Fruit fly (Drosophila melanogaster) whole organism, embryonic: Measurements from ENCODE around the gene CG4017.

ENCODE experiments used
- Bgb ChIP-seq: fragments of 200-800 bp; sonication (Bioruptor generic); IDR thresholded peaks from 2 replicates; pipeline ENCODE4 v1.3.6; 2022; ENCODE audit warnings: missing biosample characterization, missing genetic modification characterization; ENCODE audit not compliant: partially characterized antibody
- CG10366 ChIP-seq: fragments of 200-800 bp; sonication (Bioruptor generic); IDR thresholded peaks from 2 replicates; pipeline ENCODE4 v1.3.6; 2022; ENCODE audit warnings: missing biosample characterization, missing genetic modification characterization
- CG10462 ChIP-seq: fragments of 200-800 bp; sonication (Bioruptor generic); optimal IDR thresholded peaks from 2 replicates; lab custom pipeline; 2016; ENCODE audit warnings: missing biosample characterization, missing genetic modification characterization
- CG12299 ChIP-seq: fragments of 200-800 bp; sonication (Bioruptor generic); optimal IDR thresholded peaks from 2 replicates; lab custom pipeline; 2018; ENCODE audit warnings: missing biosample characterization, mild to moderate bottlenecking, missing genetic modification characterization
- CG12769 ChIP-seq: fragments of 200-800 bp; sonication (Bioruptor generic); optimal IDR thresholded peaks from 2 replicates; lab custom pipeline; 2019; ENCODE audit warnings: missing biosample characterization, mild to moderate bottlenecking, missing genetic modification characterization, moderate library complexity
- CG13624 ChIP-seq: fragments of 200-800 bp; sonication (Bioruptor generic); optimal IDR thresholded peaks from 2 replicates; lab custom pipeline; 2016; ENCODE audit warnings: missing biosample characterization, missing genetic modification characterization
- CG17359 ChIP-seq: fragments of 200-800 bp; sonication (Bioruptor generic); optimal IDR thresholded peaks from 3 replicates; lab custom pipeline; 2018; ENCODE audit warnings: missing biosample characterization, mild to moderate bottlenecking, missing genetic modification characterization, moderate library complexity
- CG17829 ChIP-seq: fragments of 200-800 bp; optimal IDR thresholded peaks from 2 replicates; lab custom pipeline; 2019; ENCODE audit warnings: missing biosample characterization, mild to moderate bottlenecking, missing genetic modification characterization, moderate library complexity
- CG2116 ChIP-seq: fragments of 200-800 bp; sonication (Bioruptor generic); optimal IDR thresholded peaks from 3 replicates; lab custom pipeline; 2018; ENCODE audit warnings: missing biosample characterization, mild to moderate bottlenecking, missing genetic modification characterization
- CG2120 ChIP-seq: fragments of 200-800 bp; sonication (Bioruptor generic); optimal IDR thresholded peaks from 3 replicates; lab custom pipeline; 2016; ENCODE audit warnings: missing biosample characterization, missing genetic modification characterization
- CG4424 ChIP-seq: fragments of 200-800 bp; sonication (Bioruptor generic); optimal IDR thresholded peaks from 3 replicates; lab custom pipeline; 2016; ENCODE audit warnings: missing biosample characterization, missing genetic modification characterization
- CG6175 ChIP-seq: fragments of 200-800 bp; sonication (Bioruptor generic); IDR thresholded peaks from 3 replicates; pipeline ENCODE4 v1.3.6; 2022; ENCODE audit warnings: missing biosample characterization, missing genetic modification characterization
- CG6683 ChIP-seq: fragments of 200-800 bp; sonication (Bioruptor generic); optimal IDR thresholded peaks from 2 replicates; lab custom pipeline; 2017; ENCODE audit warnings: missing biosample characterization, mild to moderate bottlenecking, missing genetic modification characterization, missing genetic modification reagents
- CG7963 ChIP-seq: fragments of 200-800 bp; sonication (Bioruptor generic); IDR thresholded peaks from 3 replicates; pipeline ENCODE4 v1.3.6; 2022; ENCODE audit warnings: missing biosample characterization, missing genetic modification characterization; ENCODE audit not compliant: partially characterized antibody
- CG8388 ChIP-seq: fragments of 200-800 bp; sonication (Bioruptor generic); optimal IDR thresholded peaks from 2 replicates; lab custom pipeline; 2019; ENCODE audit warnings: missing biosample characterization, mild to moderate bottlenecking, missing genetic modification characterization, moderate library complexity
- CG8924 ChIP-seq: fragments of 200-800 bp; optimal IDR thresholded peaks from 3 replicates; lab custom pipeline; 2019; ENCODE audit warnings: missing biosample characterization, mild to moderate bottlenecking, missing genetic modification characterization, moderate library complexity
- CrebB ChIP-seq: fragments of 200-800 bp; sonication (Bioruptor generic); optimal IDR thresholded peaks from 3 replicates; lab custom pipeline; 2018; ENCODE audit warnings: missing biosample characterization, mild to moderate bottlenecking, missing genetic modification characterization
- Dad ChIP-seq: fragments of 200-800 bp; sonication (Bioruptor generic); optimal IDR thresholded peaks from 3 replicates; lab custom pipeline; 2016; ENCODE audit warnings: missing biosample characterization, missing genetic modification characterization
- Dref ChIP-seq: fragments of 200-800 bp; sonication (Bioruptor generic); IDR thresholded peaks from 2 replicates; pipeline ENCODE4 v1.3.6; 2022; ENCODE audit warnings: missing biosample characterization, missing genetic modification characterization
- HHEX ChIP-seq: fragments of 200-800 bp; sonication (Bioruptor generic); optimal IDR thresholded peaks from 3 replicates; lab custom pipeline; 2017; ENCODE audit warnings: missing biosample characterization, mild to moderate bottlenecking, missing genetic modification characterization, missing genetic modification reagents
- HLH4C ChIP-seq: fragments of 200-800 bp; sonication (Bioruptor generic); IDR thresholded peaks from 3 replicates; pipeline ENCODE4 v1.3.6; 2022; ENCODE audit warnings: missing biosample characterization, missing genetic modification characterization; ENCODE audit not compliant: partially characterized antibody
- HLH54F ChIP-seq: fragments of 200-800 bp; sonication (Bioruptor generic); optimal IDR thresholded peaks from 3 replicates; lab custom pipeline; 2016; ENCODE audit warnings: missing biosample characterization, missing genetic modification characterization
- MTF-1 ChIP-seq: fragments of 200-800 bp; sonication (Bioruptor generic); optimal IDR thresholded peaks from 2 replicates; lab custom pipeline; 2018; ENCODE audit warnings: missing biosample characterization, mild to moderate bottlenecking, missing genetic modification characterization, borderline replicate concordance
- Med ChIP-seq: fragments of 200-800 bp; sonication (Bioruptor generic); peaks from one replicate; lab custom pipeline; 2016; ENCODE audit warnings: missing biosample characterization, missing genetic modification characterization, mild to moderate bottlenecking, inconsistent platforms, moderate library complexity
- PHDP ChIP-seq: fragments of 200-800 bp; sonication (Bioruptor generic); optimal IDR thresholded peaks from 3 replicates; lab custom pipeline; 2018; ENCODE audit warnings: missing biosample characterization, mild to moderate bottlenecking, missing genetic modification characterization, moderate library complexity
- Pdp1 ChIP-seq, 2 experiments: fragments of 200-800 bp; sonication (Bioruptor generic); optimal IDR thresholded peaks; 3 replicates each; lab custom pipeline; 2016; ENCODE audit warnings: missing biosample characterization in 2 of 2, missing genetic modification characterization in 2 of 2, mild to moderate bottlenecking in 1 of 2, moderate library complexity in 1 of 2
- Trl ChIP-seq, 3 experiments: fragments of >200 bp in 2 of 3; fragments of 200-800 bp in 1 of 3; sonication (Bioruptor generic) in 1 of 3; optimal IDR thresholded peaks; 2 replicates in 1 of 3; 3 replicates in 2 of 3; lab custom pipeline; 2016 to 2017; ENCODE audit warnings: missing biosample characterization in 1 of 3, missing genetic modification characterization in 1 of 3
- Xrp1 ChIP-seq: fragments of 200-800 bp; sonication (Bioruptor generic); IDR thresholded peaks from 2 replicates; pipeline ENCODE4 v1.3.6; 2022; ENCODE audit warnings: missing biosample characterization, missing genetic modification characterization
- YL-1 ChIP-seq: fragments of 200-800 bp; sonication (Bioruptor generic); optimal IDR thresholded peaks from 3 replicates; lab custom pipeline; 2017; ENCODE audit warnings: missing biosample characterization, mild to moderate bottlenecking, missing genetic modification characterization
- ato ChIP-seq: fragments of 200-800 bp; sonication (Bioruptor generic); IDR thresholded peaks from 2 replicates; pipeline ENCODE4 v1.3.6; 2022; ENCODE audit warnings: missing biosample characterization, missing genetic modification characterization; ENCODE audit not compliant: partially characterized antibody
- bowl ChIP-seq: fragments of 200-800 bp; sonication (Bioruptor generic); IDR thresholded peaks from 2 replicates; pipeline ENCODE4 v1.3.6; 2022; ENCODE audit warnings: missing biosample characterization, missing genetic modification characterization
- caup ChIP-seq: fragments of 200-800 bp; sonication (Bioruptor generic); optimal IDR thresholded peaks from 3 replicates; lab custom pipeline; 2017; ENCODE audit warnings: missing biosample characterization, mild to moderate bottlenecking, missing genetic modification characterization, moderate library complexity; ENCODE audit not compliant: severe bottlenecking
- dan ChIP-seq: fragments of 200-800 bp; sonication (Bioruptor generic); IDR thresholded peaks from 2 replicates; pipeline ENCODE4 v1.3.6; 2022; ENCODE audit warnings: missing biosample characterization, missing genetic modification characterization
- en ChIP-seq: fragments of 200-800 bp; sonication (Bioruptor generic); optimal IDR thresholded peaks from 2 replicates; lab custom pipeline; 2016; ENCODE audit warnings: missing biosample characterization, missing genetic modification characterization
- ftz-f1 ChIP-seq: fragments of 200-800 bp; sonication (Bioruptor generic); optimal IDR thresholded peaks from 2 replicates; lab custom pipeline; 2016; ENCODE audit warnings: missing biosample characterization, missing genetic modification characterization
- hbn ChIP-seq: fragments of 200-800 bp; sonication (Bioruptor generic); IDR thresholded peaks from 2 replicates; pipeline ENCODE4 v1.3.6; 2022; ENCODE audit warnings: missing biosample characterization, missing genetic modification characterization; ENCODE audit not compliant: partially characterized antibody
- kah ChIP-seq: fragments of 200-800 bp; sonication (Bioruptor generic); optimal IDR thresholded peaks from 2 replicates; lab custom pipeline; 2018; ENCODE audit warnings: missing biosample characterization, mild to moderate bottlenecking, missing genetic modification characterization
- otp ChIP-seq: fragments of 200-800 bp; sonication (Bioruptor generic); IDR thresholded peaks from 3 replicates; pipeline ENCODE4, ENCODE4 v1.3.6; 2022; ENCODE audit warnings: missing biosample characterization, missing genetic modification characterization
- pb ChIP-seq: fragments of 200-800 bp; sonication (Bioruptor generic); optimal IDR thresholded peaks from 3 replicates; lab custom pipeline; 2016; ENCODE audit warnings: missing biosample characterization, missing genetic modification characterization
- pita ChIP-seq: fragments of 200-800 bp; sonication (Bioruptor generic); optimal IDR thresholded peaks from 2 replicates; lab custom pipeline; 2017; ENCODE audit warnings: missing biosample characterization, mild to moderate bottlenecking, missing genetic modification characterization
- psq ChIP-seq: fragments of 200-800 bp; sonication (Bioruptor generic); optimal IDR thresholded peaks from 2 replicates; lab custom pipeline; 2017; ENCODE audit warnings: missing biosample characterization, missing genetic modification characterization
- rib ChIP-seq: fragments of 200-800 bp; sonication (Bioruptor generic); IDR thresholded peaks from 2 replicates; pipeline ENCODE4 v1.3.6; 2022; ENCODE audit warnings: missing biosample characterization, missing genetic modification characterization
- run ChIP-seq: fragments of 200-800 bp; sonication (Bioruptor generic); optimal IDR thresholded peaks from 3 replicates; lab custom pipeline; 2018; ENCODE audit warnings: missing biosample characterization, mild to moderate bottlenecking, missing genetic modification characterization
- sob ChIP-seq: fragments of 200-800 bp; sonication (Bioruptor generic); IDR thresholded peaks from 2 replicates; pipeline ENCODE4 v1.3.6; 2022; ENCODE audit warnings: missing biosample characterization, missing genetic modification characterization
- sqz ChIP-seq: fragments of 200-800 bp; sonication (Bioruptor generic); optimal IDR thresholded peaks from 3 replicates; lab custom pipeline; 2018; ENCODE audit warnings: missing biosample characterization, mild to moderate bottlenecking, missing genetic modification characterization
- ttk ChIP-seq: fragments of 200-800 bp; sonication (Bioruptor generic); IDR thresholded peaks from 2 replicates; pipeline ENCODE4 v2.1.2; 2022; ENCODE audit warnings: missing biosample characterization, missing genetic modification characterization
- wdn ChIP-seq: fragments of 200-800 bp; sonication (Bioruptor generic); IDR thresholded peaks from 2 replicates; pipeline ENCODE4 v1.3.6; 2022; ENCODE audit warnings: missing biosample characterization, missing genetic modification characterization
- wek ChIP-seq: fragments of 200-800 bp; sonication (Bioruptor generic); optimal IDR thresholded peaks from 3 replicates; lab custom pipeline; 2018; ENCODE audit warnings: missing biosample characterization, mild to moderate bottlenecking, missing genetic modification characterization, moderate library complexity
- zfh2 ChIP-seq: fragments of 200-800 bp; sonication (Bioruptor generic); optimal IDR thresholded peaks from 2 replicates; lab custom pipeline; 2016; ENCODE audit warnings: missing biosample characterization, missing genetic modification characterization

CG4017 gene

DNA sequence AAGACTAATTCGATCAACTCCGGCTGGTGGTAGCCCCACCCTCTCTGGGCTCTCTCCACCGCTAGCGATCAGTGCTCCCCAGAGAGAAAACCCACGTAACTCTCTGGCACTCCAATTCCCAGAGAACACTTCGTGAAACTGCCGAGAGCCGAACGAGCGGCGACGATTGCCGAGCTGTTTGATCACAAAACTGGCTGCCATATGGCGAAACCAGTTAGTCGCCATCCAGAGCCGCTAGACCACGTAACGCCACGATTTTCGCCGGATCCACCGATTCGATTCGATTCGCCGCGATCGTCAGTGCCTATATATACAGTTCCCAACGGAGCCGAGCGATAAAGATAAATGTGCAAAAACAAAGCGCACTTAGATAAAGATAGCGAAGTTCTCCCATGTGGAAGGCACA, 15.3 kb downstream of the CG4017 start, which contains the start of gene IP3K1 (continued):
- TF ChIP-seq MTF-1 (GFP tag; lab: Kevin White, UChicago) (peak; percentile 43), CG8924 (tag; lab: Kevin White, UChicago) (no peak), pita (GFP tag; lab: Kevin White, UChicago) (no peak), CG8388 (GFP tag; lab: Kevin White, UChicago) (peak; percentile 4), pb (GFP tag; lab: Kevin White, UChicago) (peak; percentile 50), PHDP (tag; lab: Kevin White, UChicago) (peak; percentile 11), HLH4C (peak; percentile 35; the same call in 1 of the 3 replicates), CrebB (peak; percentile 61), Pdp1 (GFP tag; optimal IDR thresholded peaks at IDR 0.05; lab: Kevin White, UChicago) (peak in 1 of 2 experiments; percentile 80), ato (GFP tag; lab: Robert Waterston, UW) (peak; percentile 80), rib (GFP tag; lab: Robert Waterston, UW) (peak; percentile 67), Bgb (peak; percentile 71; the same call in 1 of the 2 replicates), CG12299 (tag; lab: Kevin White, UChicago) (peak; percentile 25), HLH54F (peak; percentile 28), otp (GFP tag; lab: Robert Waterston, UW) (peak; percentile 57; the same call in 1 of the 3 replicates), Trl (optimal IDR thresholded peaks at IDR 0.05; lab: Kevin White, UChicago) (peak; percentile 91 to 96), Trl (GFP tag; optimal IDR thresholded peaks at IDR 0.05; lab: Kevin White, UChicago) (peak; percentile 29), CG10462 (GFP tag; lab: Kevin White, UChicago) (no peak), wek (GFP tag; lab: Kevin White, UChicago) (peak; percentile 24), ftz-f1 (GFP tag; lab: Kevin White, UChicago) (peak; percentile 65), CG10366 (GFP tag; lab: Robert Waterston, UW) (no peak; the same call in 1 of the 2 replicates), CG2120 (GFP tag; lab: Kevin White, UChicago) (peak; percentile 33), CG13624 (GFP tag; lab: Kevin White, UChicago) (peak; percentile 12), CG7963 (GFP tag; lab: Robert Waterston, UW) (peak; percentile 52; the same call in 1 of the 3 replicates), HHEX (GFP tag; lab: Kevin White, UChicago) (peak; percentile 37), en (GFP tag; lab: Kevin White, UChicago) (no peak), bowl (GFP tag; lab: Robert Waterston, UW) (peak; percentile 61; the same call in 1 of the 2 replicates), YL-1 (GFP tag; lab: Kevin White, UChicago) (peak; percentile 10), CG2116 (GFP tag; lab: Kevin White, UChicago) (no peak), sqz (peak; percentile 25), psq (GFP tag; lab: Kevin White, UChicago) (no peak), zfh2 (GFP tag; lab: Kevin White, UChicago) (no peak), caup (peak; percentile 58), kah (GFP tag; lab: Kevin White, UChicago) (peak; percentile 56), dan (GFP tag; lab: Robert Waterston, UW) (no peak), sob (GFP tag; lab: Robert Waterston, UW) (peak; percentile 68; the same call in 1 of the 2 replicates), Xrp1 (GFP tag; lab: Robert Waterston, UW) (0 out of 2 replicates have a peak, but pooled peaks have one; percentile 34), run (tag; lab: Kevin White, UChicago) (peak; percentile 19), CG4424 (GFP tag; lab: Kevin White, UChicago) (no peak), CG17359 (tag; lab: Kevin White, UChicago) (peak; percentile 26), Dref (GFP tag; lab: Robert Waterston, UW) (0 out of 2 replicates have a peak, but pooled peaks have one; percentile 10), CG12769 (tag; lab: Kevin White, UChicago) (peak; percentile 99), CG17829 (tag; lab: Kevin White, UChicago) (peak; percentile 38), wdn (GFP tag; lab: Robert Waterston, UW) (no peak), hbn (peak; percentile 51; the same call in 1 of the 2 replicates), ttk (GFP tag; lab: Robert Waterston, UW) (peak; percentile 29; the same call in 1 of the 2 replicates), CG6683 (peak; percentile 20), Med (peak; percentile 93), CG6175 (0 out of 3 replicates have a peak, but pooled peaks have one; percentile 45), Dad (GFP tag; lab: Kevin White, UChicago) (peak; percentile 26)
